Worm (Caenorhabditis elegans): Measurements from ENCODE around the gene srlf-13.

DNA sequence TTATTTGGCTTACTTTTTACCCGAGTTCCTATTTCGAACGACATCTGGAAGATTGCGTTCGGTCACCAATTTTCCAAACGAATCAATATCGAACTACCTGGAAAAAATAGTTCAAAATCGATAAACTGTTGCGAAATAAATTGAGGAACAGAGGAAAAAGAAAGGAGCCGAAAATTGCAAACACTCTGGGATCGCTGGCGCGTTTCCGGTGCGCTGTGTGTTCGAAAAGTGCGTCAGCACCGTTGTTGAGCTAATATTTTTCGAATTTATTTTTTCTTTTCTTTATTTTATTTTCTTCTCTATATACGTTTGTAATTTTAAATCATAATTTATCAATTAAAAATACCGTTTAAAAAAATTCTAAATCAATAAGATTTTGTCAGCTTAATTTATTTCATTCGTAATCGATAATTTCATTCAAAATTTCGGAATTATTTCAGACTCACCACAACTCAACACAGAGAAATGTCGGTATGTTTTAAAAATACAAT is 36.7 kb upstream of the srlf-13 start, which contains the start of the genes dnc-1 and lsm-7:
- TF ChIP-seq skn-1 (tag; optimal IDR thresholded peaks at IDR 0.05) = no peak
- no peak for TF ChIP-seq unc-62 (GFP tag; optimal IDR thresholded peaks at IDR 0.05)
- no peak for TF ChIP-seq lin-39 (tag; optimal IDR thresholded peaks at IDR 0.05)
- no peak for TF ChIP-seq aly-2 (tag; optimal IDR thresholded peaks at IDR 0.05)
- peak; percentile 4 for TF ChIP-seq ZK546.5 (tag; optimal IDR thresholded peaks at IDR 0.05)
- peak; percentile 1 for TF ChIP-seq egl-27 (tag; optimal IDR thresholded peaks at IDR 0.05)
- TF ChIP-seq ama-1 (optimal IDR thresholded peaks at IDR 0.05) = no peak
- no peak for TF ChIP-seq alr-1 (tag; optimal IDR thresholded peaks at IDR 0.05)
- peak; percentile 74 for TF ChIP-seq sma-9 (GFP tag; optimal IDR thresholded peaks at IDR 0.05)
- TF ChIP-seq sma-9 (tag; optimal IDR thresholded peaks at IDR 0.05) = no peak
- no peak for TF ChIP-seq nhr-77 (tag; optimal IDR thresholded peaks at IDR 0.05)
- TF ChIP-seq fos-1 (tag; optimal IDR thresholded peaks at IDR 0.05) = peak; percentile 61
- TF ChIP-seq snpc-4 (tag; optimal IDR thresholded peaks at IDR 0.05) = peak; percentile 28
- no peak for TF ChIP-seq ceh-82 (tag; optimal IDR thresholded peaks at IDR 0.05)
- peak; percentile 54 for TF ChIP-seq lin-13 (GFP tag; optimal IDR thresholded peaks at IDR 0.05)
